Fruit fly (Drosophila melanogaster): ENCODE results near the gene CG10859.

Gene CG10859

DNA sequence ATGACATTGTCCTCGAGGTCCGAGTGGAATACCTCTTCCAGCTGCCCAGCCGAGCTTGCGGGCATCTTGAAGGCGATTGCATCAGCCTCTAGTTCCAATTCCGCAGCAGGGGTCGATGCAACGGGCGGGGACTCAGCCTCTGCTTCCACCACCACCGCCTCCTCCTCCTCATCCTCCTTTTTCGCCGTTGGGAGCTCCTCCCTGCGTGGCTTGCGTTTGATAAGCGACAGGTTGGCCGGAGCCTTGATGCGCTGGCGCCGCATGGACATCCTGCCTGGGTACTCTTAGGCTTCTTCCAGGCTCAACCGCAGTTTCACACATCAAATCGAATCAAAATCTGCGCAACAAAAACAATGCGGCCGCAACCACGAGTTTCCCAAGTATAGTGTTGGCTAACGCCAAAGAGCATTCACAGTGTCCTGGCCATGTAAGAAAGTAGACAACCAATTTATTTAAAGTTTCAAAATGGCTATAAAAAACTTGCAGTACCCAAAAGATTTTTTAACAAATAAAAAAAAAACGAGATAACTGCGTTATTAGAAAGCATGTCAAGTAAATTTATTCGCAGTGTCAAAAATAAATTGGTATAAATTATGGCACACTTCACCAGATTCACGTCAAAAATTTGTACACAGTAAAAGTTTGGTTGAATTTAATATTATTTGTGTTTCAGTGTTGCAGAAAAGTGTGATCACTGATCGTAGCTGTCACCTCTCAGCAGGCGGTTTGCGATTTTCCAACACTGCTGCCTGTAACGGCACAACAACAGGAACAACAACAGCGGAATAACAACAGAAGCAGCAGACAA is 24.8 kb downstream of the CG10859 start, which contains the start of the genes Bdp1 and CG6565 (continued):
- peak; percentile 85 for TF ChIP-seq Sry-δ (GFP tag; optimal IDR thresholded peaks at IDR 0.05)
- peak; percentile 96 for TF ChIP-seq Oli (tag; optimal IDR thresholded peaks at IDR 0.05)
- TF ChIP-seq CG4360 (GFP tag; IDR thresholded peaks at IDR 0.05) = peak; percentile 48; the same call in 1 of the 2 replicates
- peak; percentile 90 for TF ChIP-seq odd (GFP tag; optimal IDR thresholded peaks at IDR 0.05)
- TF ChIP-seq CG15696 (tag; optimal IDR thresholded peaks at IDR 0.05) = peak; percentile 97
- peak; percentile 60 to 75 for TF ChIP-seq insv (GFP tag; optimal IDR thresholded peaks at IDR 0.05)
- TF ChIP-seq C15 (GFP tag; IDR thresholded peaks at IDR 0.05) = peak; percentile 86
- TF ChIP-seq CG31224 (GFP tag; IDR thresholded peaks at IDR 0.05) = peak; percentile 90
- TF ChIP-seq grn (GFP tag; optimal IDR thresholded peaks at IDR 0.05) = no peak
- TF ChIP-seq CG11695 (GFP tag; IDR thresholded peaks at IDR 0.05) = peak; percentile 94
- peak; percentile 95 for TF ChIP-seq Fer1 (GFP tag; optimal IDR thresholded peaks at IDR 0.05)
- no peak for TF ChIP-seq CG8478 (optimal IDR thresholded peaks at IDR 0.05)
- TF ChIP-seq CG6654 (GFP tag; optimal IDR thresholded peaks at IDR 0.05) = peak; percentile 90
- peak; percentile 98 for TF ChIP-seq gem (tag; optimal IDR thresholded peaks at IDR 0.05)
- peak; percentile 96 for TF ChIP-seq zen (tag; optimal IDR thresholded peaks at IDR 0.05)
- TF ChIP-seq org-1 (GFP tag; optimal IDR thresholded peaks at IDR 0.05) = peak; percentile 96
- TF ChIP-seq CG9817 (tag; optimal IDR thresholded peaks at IDR 0.05) = peak; percentile 97
- TF ChIP-seq Hand (GFP tag; optimal IDR thresholded peaks at IDR 0.05) = peak; percentile 80
- peak; percentile 95 for TF ChIP-seq ranshi (GFP tag; IDR thresholded peaks at IDR 0.05)
- TF ChIP-seq amos (GFP tag; IDR thresholded peaks at IDR 0.05; ENCODE audit: partially characterized antibody) = 0 out of 2 replicates have a peak, but pooled peaks have one; percentile 10
- peak; percentile 96 for TF ChIP-seq CG11398 (GFP tag; optimal IDR thresholded peaks at IDR 0.05)
- TF ChIP-seq HLH54F (GFP tag; optimal IDR thresholded peaks at IDR 0.05) = peak; percentile 99
- peak; percentile 98 for TF ChIP-seq CG31441 (GFP tag; IDR thresholded peaks at IDR 0.05)
- peak; percentile 99 for TF ChIP-seq Max (GFP tag; optimal IDR thresholded peaks at IDR 0.05)
- TF ChIP-seq slou (GFP tag; optimal IDR thresholded peaks at IDR 0.05) = peak; percentile 98
- peak; percentile 93 for TF ChIP-seq Asciz (GFP tag; optimal IDR thresholded peaks at IDR 0.05)
- TF ChIP-seq HLH3B (GFP tag; IDR thresholded peaks at IDR 0.05) = peak; percentile 92
- peak; percentile 98 for TF ChIP-seq CG8089 (GFP tag; optimal IDR thresholded peaks at IDR 0.05)
- peak; percentile 91 for TF ChIP-seq Doc2 (GFP tag; IDR thresholded peaks at IDR 0.05)
- TF ChIP-seq CG15073 (GFP tag; optimal IDR thresholded peaks at IDR 0.05) = peak; percentile 85
- peak; percentile 94 for TF ChIP-seq twi (tag; optimal IDR thresholded peaks at IDR 0.05)
- peak; percentile 85 for TF ChIP-seq CG7987 (GFP tag; optimal IDR thresholded peaks at IDR 0.05)
- peak; percentile 82 for TF ChIP-seq dimm (GFP tag; IDR thresholded peaks at IDR 0.05)
- TF ChIP-seq gsb-n (tag; optimal IDR thresholded peaks at IDR 0.05) = peak; percentile 96
- TF ChIP-seq sd (tag; optimal IDR thresholded peaks at IDR 0.05) = peak; percentile 90
- TF ChIP-seq cg (GFP tag; optimal IDR thresholded peaks at IDR 0.05) = no peak
- peak; percentile 99 for TF ChIP-seq jumu (GFP tag; optimal IDR thresholded peaks at IDR 0.05)
- TF ChIP-seq CG10979 (tag; optimal IDR thresholded peaks at IDR 0.05) = peak; percentile 94
- peak; percentile 94 for TF ChIP-seq B-H1 (GFP tag; IDR thresholded peaks at IDR 0.05)
- peak; percentile 99 for TF ChIP-seq tx (GFP tag; optimal IDR thresholded peaks at IDR 0.05)
- no peak for TF ChIP-seq mld (GFP tag; IDR thresholded peaks at IDR 0.05; ENCODE audit: partially characterized antibody)
- TF ChIP-seq HmgD (GFP tag; optimal IDR thresholded peaks at IDR 0.05) = peak; percentile 97
- TF ChIP-seq p53 (GFP tag; optimal IDR thresholded peaks at IDR 0.05) = peak; percentile 93
- TF ChIP-seq CG9932 (GFP tag; IDR thresholded peaks at IDR 0.05) = peak; percentile 98
- TF ChIP-seq pzg (GFP tag; optimal IDR thresholded peaks at IDR 0.05) = peak; percentile 49
- peak; percentile 89 for TF ChIP-seq CG18011 (GFP tag; optimal IDR thresholded peaks at IDR 0.05)
- peak; percentile 96 for TF ChIP-seq Meics (GFP tag; optimal IDR thresholded peaks at IDR 0.05)
- TF ChIP-seq CG18764 (GFP tag; optimal IDR thresholded peaks at IDR 0.05) = peak; percentile 96
- peak; percentile 8 to 76 for TF ChIP-seq crp (GFP tag; optimal IDR thresholded peaks at IDR 0.05)

All from whole organism, embryonic.